Fruit fly (Drosophila melanogaster) whole organism, embryonic: ENCODE results near the gene AstA.

Source experiments
- Antp ChIP-seq: fragments of 200-800 bp; sonication (Bioruptor generic); optimal IDR thresholded peaks from 3 replicates; lab custom pipeline; 2016; ENCODE audit warnings: missing biosample characterization, missing genetic modification characterization
- Bdp1 ChIP-seq: fragments of 200-800 bp; sonication (Bioruptor generic); optimal IDR thresholded peaks from 3 replicates; lab custom pipeline; 2016; ENCODE audit warnings: missing biosample characterization, missing genetic modification characterization
- CG11247 ChIP-seq: fragments of 200-800 bp; sonication (Bioruptor generic); IDR thresholded peaks from 2 replicates; pipeline ENCODE4 v1.3.6; 2022; ENCODE audit warnings: missing biosample characterization, missing genetic modification characterization
- CG12769 ChIP-seq: fragments of 200-800 bp; sonication (Bioruptor generic); optimal IDR thresholded peaks from 2 replicates; lab custom pipeline; 2019; ENCODE audit warnings: missing biosample characterization, mild to moderate bottlenecking, missing genetic modification characterization, moderate library complexity
- CG13894 ChIP-seq: fragments of 200-800 bp; sonication (Bioruptor generic); optimal IDR thresholded peaks from 3 replicates; lab custom pipeline; 2018; ENCODE audit warnings: missing biosample characterization, mild to moderate bottlenecking, missing genetic modification characterization, moderate library complexity
- CG14667 ChIP-seq: fragments of 200-800 bp; sonication (Bioruptor generic); IDR thresholded peaks from 2 replicates; pipeline ENCODE4 v1.3.6; 2022; ENCODE audit warnings: missing biosample characterization, missing genetic modification characterization
- CG17361 ChIP-seq: fragments of 200-800 bp; sonication (Bioruptor generic); IDR thresholded peaks from 3 replicates; pipeline ENCODE4 v1.3.6; 2022; ENCODE audit warnings: missing biosample characterization, missing genetic modification characterization
- CG18476 ChIP-seq: fragments of 200-800 bp; sonication (Bioruptor generic); optimal IDR thresholded peaks from 2 replicates; lab custom pipeline; 2016; ENCODE audit warnings: missing biosample characterization, mild to moderate bottlenecking, missing genetic modification characterization
- CG18619 ChIP-seq: fragments of 200-800 bp; sonication (Bioruptor generic); optimal IDR thresholded peaks from 3 replicates; lab custom pipeline; 2017; ENCODE audit warnings: missing biosample characterization, mild to moderate bottlenecking, missing genetic modification characterization
- CG2199 ChIP-seq: fragments of 200-800 bp; sonication (Bioruptor generic); IDR thresholded peaks from 3 replicates; pipeline ENCODE4 v1.3.6; 2022; ENCODE audit warnings: missing biosample characterization, missing genetic modification characterization
- CG2202 ChIP-seq: fragments of 200-800 bp; sonication (Bioruptor generic); optimal IDR thresholded peaks from 2 replicates; lab custom pipeline; 2018; ENCODE audit warnings: missing biosample characterization, mild to moderate bottlenecking, missing genetic modification characterization
- CG2678 ChIP-seq: fragments of 200-800 bp; sonication (Bioruptor generic); optimal IDR thresholded peaks from 3 replicates; lab custom pipeline; 2019; ENCODE audit warnings: missing biosample characterization, mild to moderate bottlenecking, missing genetic modification characterization, moderate library complexity
- CG3065 ChIP-seq: fragments of 200-800 bp; sonication (Bioruptor generic); optimal IDR thresholded peaks from 2 replicates; lab custom pipeline; 2016; ENCODE audit warnings: missing biosample characterization, missing genetic modification characterization
- CG31224 ChIP-seq: fragments of 200-800 bp; sonication (Bioruptor generic); IDR thresholded peaks from 2 replicates; pipeline ENCODE4 v1.3.6; 2022; ENCODE audit warnings: missing biosample characterization, missing genetic modification characterization
- CG32532 ChIP-seq: fragments of 200-800 bp; sonication (Bioruptor generic); IDR thresholded peaks from 2 replicates; pipeline ENCODE4 v1.3.6; 2022; ENCODE audit warnings: missing biosample characterization, missing genetic modification characterization
- CG32767 ChIP-seq: fragments of 200-800 bp; sonication (Bioruptor generic); IDR thresholded peaks from 2 replicates; pipeline ENCODE4 v1.3.6; 2022; ENCODE audit warnings: missing biosample characterization, missing genetic modification characterization
- CG3281 ChIP-seq: fragments of 200-800 bp; sonication (Bioruptor generic); optimal IDR thresholded peaks from 3 replicates; lab custom pipeline; 2017; ENCODE audit warnings: missing biosample characterization, mild to moderate bottlenecking, missing genetic modification characterization
- CG33557 ChIP-seq: fragments of 200-800 bp; sonication (Bioruptor generic); optimal IDR thresholded peaks from 2 replicates; lab custom pipeline; 2019; ENCODE audit warnings: missing biosample characterization, mild to moderate bottlenecking, missing genetic modification characterization, moderate library complexity
- CG3838 ChIP-seq: fragments of 200-800 bp; sonication (Bioruptor generic); optimal IDR thresholded peaks from 3 replicates; lab custom pipeline; 2016; ENCODE audit warnings: missing biosample characterization, missing genetic modification characterization
- CG3847 ChIP-seq: fragments of 200-800 bp; sonication (Bioruptor generic); IDR thresholded peaks from 2 replicates; pipeline ENCODE4 v1.3.6; 2022; ENCODE audit warnings: missing biosample characterization, missing genetic modification characterization
- CG4328 ChIP-seq: fragments of 200-800 bp; sonication (Bioruptor generic); optimal IDR thresholded peaks from 3 replicates; lab custom pipeline; 2017; ENCODE audit warnings: missing biosample characterization, missing genetic modification reagents, missing genetic modification characterization
- CG7786 ChIP-seq: fragments of 200-800 bp; sonication (Bioruptor generic); optimal IDR thresholded peaks from 2 replicates; lab custom pipeline; 2016; ENCODE audit warnings: missing biosample characterization, missing genetic modification characterization
- CG8359 ChIP-seq: fragments of 200-800 bp; sonication (Bioruptor generic); optimal IDR thresholded peaks from 2 replicates; lab custom pipeline; 2017; ENCODE audit warnings: missing biosample characterization, mild to moderate bottlenecking, missing genetic modification characterization, borderline replicate concordance
- CG9437 ChIP-seq: fragments of 200-800 bp; sonication (Bioruptor generic); optimal IDR thresholded peaks from 2 replicates; lab custom pipeline; 2018; ENCODE audit warnings: missing biosample characterization, mild to moderate bottlenecking, missing genetic modification characterization
- CG9797 ChIP-seq: fragments of 200-800 bp; sonication (Bioruptor generic); optimal IDR thresholded peaks from 3 replicates; lab custom pipeline; 2018; ENCODE audit warnings: missing biosample characterization, mild to moderate bottlenecking, missing genetic modification characterization
- Dll ChIP-seq: fragments of 200-800 bp; sonication (Bioruptor generic); IDR thresholded peaks from 4 replicates; pipeline ENCODE4 v1.3.6; 2022; ENCODE audit warnings: missing biosample characterization, missing genetic modification characterization; ENCODE audit not compliant: partially characterized antibody
- Jarid2 ChIP-seq: fragments of 200-800 bp; sonication (Bioruptor generic); optimal IDR thresholded peaks from 3 replicates; lab custom pipeline; 2017; ENCODE audit warnings: mild to moderate bottlenecking, missing biosample characterization, missing genetic modification reagents, missing genetic modification characterization
- Meics ChIP-seq: fragments of 200-800 bp; sonication (Bioruptor generic); optimal IDR thresholded peaks from 2 replicates; lab custom pipeline; 2017; ENCODE audit warnings: missing biosample characterization, mild to moderate bottlenecking, missing genetic modification characterization
- Neu2 ChIP-seq: fragments of 200-800 bp; sonication (Bioruptor generic); optimal IDR thresholded peaks from 3 replicates; lab custom pipeline; 2016; ENCODE audit warnings: missing biosample characterization, missing genetic modification characterization, borderline replicate concordance
- PHDP ChIP-seq: fragments of 200-800 bp; sonication (Bioruptor generic); optimal IDR thresholded peaks from 3 replicates; lab custom pipeline; 2018; ENCODE audit warnings: missing biosample characterization, mild to moderate bottlenecking, missing genetic modification characterization, moderate library complexity
- Poxn ChIP-seq: fragments of 200-800 bp; sonication (Bioruptor generic); IDR thresholded peaks from 2 replicates; pipeline ENCODE4 v1.3.6; 2022; ENCODE audit warnings: missing biosample characterization, missing genetic modification characterization
- Sin3A ChIP-seq: fragments of >200 bp; optimal IDR thresholded peaks from 2 replicates; lab custom pipeline; 2018
- amos ChIP-seq: fragments of 200-800 bp; sonication (Bioruptor generic); IDR thresholded peaks from 2 replicates; pipeline ENCODE4 v1.3.6; 2022; ENCODE audit warnings: missing biosample characterization, missing genetic modification characterization; ENCODE audit not compliant: partially characterized antibody
- aop ChIP-seq: fragments of 200-800 bp; sonication (Bioruptor generic); IDR thresholded peaks from 2 replicates; pipeline ENCODE4 v1.3.6; 2022; ENCODE audit warnings: missing biosample characterization, missing genetic modification characterization
- ash1 ChIP-seq: fragments of 200-800 bp; sonication (Bioruptor generic); optimal IDR thresholded peaks from 2 replicates; lab custom pipeline; 2018; ENCODE audit warnings: missing biosample characterization, mild to moderate bottlenecking, missing genetic modification characterization
- ato ChIP-seq: fragments of 200-800 bp; sonication (Bioruptor generic); IDR thresholded peaks from 2 replicates; pipeline ENCODE4 v1.3.6; 2022; ENCODE audit warnings: missing biosample characterization, missing genetic modification characterization; ENCODE audit not compliant: partially characterized antibody
- danr ChIP-seq: fragments of 200-800 bp; sonication (Bioruptor generic); IDR thresholded peaks from 2 replicates; pipeline ENCODE4 v1.3.6; 2022; ENCODE audit warnings: missing biosample characterization, missing genetic modification characterization
- eyg ChIP-seq: fragments of 200-800 bp; sonication (Bioruptor generic); optimal IDR thresholded peaks from 3 replicates; lab custom pipeline; 2016; ENCODE audit warnings: missing biosample characterization, missing genetic modification characterization
- gsb ChIP-seq: fragments of 200-800 bp; sonication (Bioruptor generic); IDR thresholded peaks from 2 replicates; pipeline ENCODE4 v1.3.6; 2022; ENCODE audit warnings: missing biosample characterization, missing genetic modification characterization
- hbn ChIP-seq: fragments of 200-800 bp; sonication (Bioruptor generic); IDR thresholded peaks from 2 replicates; pipeline ENCODE4 v1.3.6; 2022; ENCODE audit warnings: missing biosample characterization, missing genetic modification characterization; ENCODE audit not compliant: partially characterized antibody
- hkb ChIP-seq, 2 experiments: fragments of 200-800 bp in 1 of 2; fragments of >200 bp in 1 of 2; sonication (Bioruptor generic) in 1 of 2; IDR thresholded peaks in 1 of 2; optimal IDR thresholded peaks in 1 of 2; 2 replicates each; pipeline versions ENCODE4 v1.3.6 to Lab custom; 2017 to 2022; ENCODE audit warnings: missing biosample characterization in 1 of 2, missing genetic modification characterization in 1 of 2
- jumu ChIP-seq: fragments of 200-800 bp; sonication (Bioruptor generic); optimal IDR thresholded peaks from 3 replicates; lab custom pipeline; 2016; ENCODE audit warnings: missing biosample characterization, missing genetic modification characterization
- mirr ChIP-seq: fragments of 200-800 bp; sonication (Bioruptor generic); optimal IDR thresholded peaks from 3 replicates; lab custom pipeline; 2018; ENCODE audit warnings: missing biosample characterization, mild to moderate bottlenecking, missing genetic modification characterization
- nmo ChIP-seq: fragments of 200-800 bp; sonication (Bioruptor generic); optimal IDR thresholded peaks from 2 replicates; lab custom pipeline; 2018; ENCODE audit warnings: missing biosample characterization, mild to moderate bottlenecking, missing genetic modification characterization, moderate library complexity
- seq ChIP-seq: fragments of 200-800 bp; sonication (Bioruptor generic); IDR thresholded peaks from 2 replicates; pipeline ENCODE4 v1.3.6; 2022; ENCODE audit warnings: missing biosample characterization, missing genetic modification characterization
- slou ChIP-seq: fragments of 200-800 bp; sonication (Bioruptor generic); optimal IDR thresholded peaks from 3 replicates; lab custom pipeline; 2016; ENCODE audit warnings: missing biosample characterization, missing genetic modification characterization
- tin ChIP-seq: fragments of 200-800 bp; sonication (Bioruptor generic); optimal IDR thresholded peaks from 3 replicates; lab custom pipeline; 2016; ENCODE audit warnings: missing biosample characterization, missing genetic modification characterization
- tup ChIP-seq: fragments of 200-800 bp; sonication (Bioruptor generic); optimal IDR thresholded peaks from 2 replicates; lab custom pipeline; 2016; ENCODE audit warnings: missing biosample characterization, mild to moderate bottlenecking, missing genetic modification characterization, moderate library complexity
- yki ChIP-seq: fragments of >200 bp; optimal IDR thresholded peaks from 3 replicates; lab custom pipeline; 2018

Gene AstA

DNA sequence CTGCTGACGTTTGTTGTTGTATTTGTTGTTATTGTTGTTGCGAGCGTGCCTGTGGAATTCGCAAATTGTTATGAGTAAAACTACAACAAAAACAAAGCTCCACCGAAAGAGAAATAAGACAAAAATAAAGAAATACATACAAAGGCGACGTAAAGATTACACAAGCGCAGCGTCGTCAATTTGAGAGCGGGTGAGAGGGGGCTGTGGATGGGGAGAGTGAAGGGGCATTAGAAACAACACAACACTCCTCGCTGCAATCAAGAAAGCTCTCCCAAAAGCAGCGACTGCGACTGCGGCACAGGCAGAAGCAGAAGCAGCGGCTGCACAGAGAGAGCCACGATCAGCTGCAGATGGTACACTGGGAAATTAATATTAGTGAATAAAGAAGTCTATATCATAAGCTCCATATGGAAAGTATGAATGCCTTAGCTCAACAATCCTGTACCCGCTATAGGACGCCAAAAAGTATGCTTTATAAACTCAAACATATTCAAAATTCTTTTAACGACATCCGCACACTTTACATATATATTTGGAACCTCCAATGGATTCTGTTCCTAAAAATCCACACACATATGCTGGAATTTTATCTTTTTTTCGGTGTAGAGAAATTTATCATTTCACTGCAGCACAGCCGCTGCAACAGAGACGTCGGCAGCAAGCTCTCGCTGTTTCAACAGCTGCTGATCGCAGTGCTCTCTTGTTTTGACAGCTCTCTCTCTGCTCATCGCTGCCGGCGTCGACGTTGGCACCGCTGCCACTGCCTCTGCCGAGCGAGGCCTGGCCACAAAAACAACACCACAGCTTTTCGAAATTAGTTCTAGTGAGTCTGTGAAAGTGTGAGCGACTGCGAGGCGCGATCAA lies 3.9 kb upstream of the AstA start, which contains the start of gene CG13631 (continued):
- TF ChIP-seq CG3065 (GFP tag; lab: Kevin White, UChicago) (peak; percentile 83), CG31224 (no peak; the same call in 1 of the 2 replicates), Antp (GFP tag; lab: Kevin White, UChicago) (peak; percentile 94), CG4328 (peak; percentile 84), CG9437 (GFP tag; lab: Kevin White, UChicago) (peak; percentile 90), aop (GFP tag; lab: Robert Waterston, UW) (peak; percentile 76; the same call in 1 of the 2 replicates), CG2199 (GFP tag; lab: Robert Waterston, UW) (peak; percentile 76; the same call in 1 of the 3 replicates), yki (no peak), jumu (GFP tag; lab: Kevin White, UChicago) (peak; percentile 95), tin (GFP tag; lab: Kevin White, UChicago) (peak; percentile 95), Bdp1 (GFP tag; lab: Kevin White, UChicago) (peak; percentile 86), CG17361 (GFP tag; lab: Robert Waterston, UW) (peak; percentile 98), Sin3A (no peak), amos (GFP tag; lab: Robert Waterston, UW) (no peak), gsb (GFP tag; lab: Robert Waterston, UW) (peak; percentile 54; the same call in 1 of the 2 replicates), Jarid2 (peak; percentile 16), CG9797 (GFP tag; lab: Kevin White, UChicago) (peak; percentile 32), CG14667 (peak; percentile 87), CG13894 (tag; lab: Kevin White, UChicago) (no peak), slou (GFP tag; lab: Kevin White, UChicago) (peak; percentile 74), CG18619 (GFP tag; lab: Kevin White, UChicago) (peak; percentile 91), CG3838 (GFP tag; lab: Kevin White, UChicago) (peak; percentile 52), Meics (GFP tag; lab: Kevin White, UChicago) (peak; percentile 68), PHDP (tag; lab: Kevin White, UChicago) (peak; percentile 93), CG18476 (GFP tag; lab: Kevin White, UChicago) (peak; percentile 90), CG32532 (GFP tag; lab: Robert Waterston, UW) (peak; percentile 60), CG2678 (tag; lab: Kevin White, UChicago) (peak; percentile 96), mirr (no peak), CG7786 (GFP tag; lab: Kevin White, UChicago) (peak; percentile 88), Neu2 (GFP tag; lab: Kevin White, UChicago) (no peak), seq (peak; percentile 87), ash1 (GFP tag; lab: Kevin White, UChicago) (no peak), CG32767 (GFP tag; lab: Robert Waterston, UW) (peak; percentile 89), CG8359 (GFP tag; lab: Kevin White, UChicago) (peak; percentile 91), CG12769 (tag; lab: Kevin White, UChicago) (peak; percentile 26), eyg (GFP tag; lab: Kevin White, UChicago) (peak; percentile 84), Poxn (GFP tag; lab: Robert Waterston, UW) (no peak), hbn (no peak), danr (GFP tag; lab: Robert Waterston, UW) (peak; percentile 84), CG11247 (peak; percentile 74), CG2202 (tag; lab: Kevin White, UChicago) (peak; percentile 94), ato (no peak), nmo (GFP tag; lab: Kevin White, UChicago) (peak; percentile 99), CG3281 (GFP tag; lab: Kevin White, UChicago) (peak; percentile 72), Dll (GFP tag; lab: Robert Waterston, UW) (no peak), hkb (optimal IDR thresholded peaks at IDR 0.05; lab: Kevin White, UChicago) (no peak), hkb (GFP tag; IDR thresholded peaks at IDR 0.05; lab: Robert Waterston, UW) (peak; percentile 93), tup (GFP tag; lab: Kevin White, UChicago) (peak; percentile 77), CG3847 (GFP tag; lab: Robert Waterston, UW) (peak; percentile 71), CG33557 (GFP tag; lab: Kevin White, UChicago) (peak; percentile 79)
